Fruit fly (Drosophila melanogaster) whole organism, wandering third instar larva: ENCODE results near the gene CG13921.

ENCODE experiments used
- CG9705 ChIP-seq: fragments of 200-800 bp; sonication (Bioruptor generic); optimal IDR thresholded peaks from 2 replicates; lab custom pipeline; 2018; ENCODE audit warnings: missing biosample characterization, mild to moderate bottlenecking, missing genetic modification characterization
- Dif ChIP-seq: fragments of 200-275, 200-300 bp; sonication (Bioruptor generic); optimal IDR thresholded peaks from 2 replicates; lab custom pipeline; 2018; ENCODE audit warnings: missing biosample characterization, missing genetic modification characterization; ENCODE audit not compliant: partially characterized antibody
- Mio ChIP-seq: sonication (Bioruptor generic); optimal IDR thresholded peaks from 2 replicates; lab custom pipeline; 2016; ENCODE audit warnings: missing biosample characterization, missing genetic modification characterization
- Myc ChIP-seq: fragments of >200 bp; optimal IDR thresholded peaks from 2 replicates; lab custom pipeline; 2017
- dsf ChIP-seq: sonication (Bioruptor generic); optimal IDR thresholded peaks from 2 replicates; lab custom pipeline; 2016; ENCODE audit warnings: missing biosample characterization, missing genetic modification characterization, borderline replicate concordance
- psq ChIP-seq: fragments of 200-800 bp; sonication (Bioruptor generic); optimal IDR thresholded peaks from 3 replicates; lab custom pipeline; 2017; ENCODE audit warnings: missing biosample characterization, mild to moderate bottlenecking, missing genetic modification characterization, moderate library complexity
- sage ChIP-seq: fragments of 200-800 bp; sonication (Bioruptor generic); optimal IDR thresholded peaks from 2 replicates; lab custom pipeline; 2016; ENCODE audit warnings: missing biosample characterization, mild to moderate bottlenecking, missing genetic modification characterization

- no peak for TF ChIP-seq Myc
- TF ChIP-seq Dif (GFP tag; lab: Kevin White, UChicago), result no peak
- TF ChIP-seq Mio, result no peak
- no peak for TF ChIP-seq CG9705
- no peak for TF ChIP-seq psq (GFP tag; lab: Kevin White, UChicago)
- no peak for TF ChIP-seq sage (GFP tag; lab: Kevin White, UChicago)
- TF ChIP-seq dsf (GFP tag; lab: Kevin White, UChicago), result no peak
Measured at dm6 chr3L:1777249-1777648, 30.5 kb downstream of the CG13921 start, which contains the start of the genes CG2021 and mRpL46.
